Fruit fly (Drosophila melanogaster): ENCODE data around the gene alpha4GT1.

Gene alpha4GT1

dm6 chr2L:2976829-2977228 is 46.1 kb downstream of the alpha4GT1 start, which contains the start of the genes CG9641 and CG3165 (continued):
- no peak for TF ChIP-seq CG3407 (GFP tag; optimal IDR thresholded peaks at IDR 0.05)
- TF ChIP-seq otp (GFP tag; IDR thresholded peaks at IDR 0.05), result peak; percentile 55; the same call in 1 of the 3 replicates
- TF ChIP-seq CG3065 (GFP tag; optimal IDR thresholded peaks at IDR 0.05), result peak; percentile 68
- TF ChIP-seq lola (GFP tag; optimal IDR thresholded peaks at IDR 0.05), result peak in 1 of 3 experiments; percentile 84
- no peak for TF ChIP-seq HHEX (GFP tag; optimal IDR thresholded peaks at IDR 0.05)
- TF ChIP-seq lab (GFP tag; optimal IDR thresholded peaks at IDR 0.05), result no peak
- peak; percentile 86 for TF ChIP-seq CG13894 (tag; optimal IDR thresholded peaks at IDR 0.05)
- TF ChIP-seq CG16815 (GFP tag; optimal IDR thresholded peaks at IDR 0.05), result peak; percentile 69
- TF ChIP-seq CG10543 (GFP tag; optimal IDR thresholded peaks at IDR 0.05), result peak; percentile 70
- TF ChIP-seq CG12071 (GFP tag; optimal IDR thresholded peaks at IDR 0.05), result peak; percentile 29
- TF ChIP-seq zen (tag; optimal IDR thresholded peaks at IDR 0.05), result peak; percentile 72
- TF ChIP-seq CG2889 (GFP tag; IDR thresholded peaks at IDR 0.05), result no peak
- TF ChIP-seq lmd (GFP tag; IDR thresholded peaks at IDR 0.05), result peak; percentile 81
- peak; percentile 74; the same call in 2 of the 3 replicates for TF ChIP-seq H15 (GFP tag; IDR thresholded peaks at IDR 0.05)
- TF ChIP-seq her (GFP tag; optimal IDR thresholded peaks at IDR 0.05), result peak; percentile 80
- TF ChIP-seq CG4820 (GFP tag; optimal IDR thresholded peaks at IDR 0.05), result peak; percentile 90
- TF ChIP-seq pho (GFP tag; optimal IDR thresholded peaks at IDR 0.05), result peak; percentile 83
- peak; percentile 77 for TF ChIP-seq CG3163 (GFP tag; optimal IDR thresholded peaks at IDR 0.05)
- peak; percentile 46 for TF ChIP-seq Dp (GFP tag; optimal IDR thresholded peaks at IDR 0.05)
- peak; percentile 92 for TF ChIP-seq pum (GFP tag; optimal IDR thresholded peaks at IDR 0.05)
- TF ChIP-seq stc (GFP tag; IDR thresholded peaks at IDR 0.05), result peak; percentile 79
- TF ChIP-seq Myb (GFP tag; optimal IDR thresholded peaks at IDR 0.05), result peak; percentile 92
- peak; percentile 75 for TF ChIP-seq CG14441 (GFP tag; IDR thresholded peaks at IDR 0.05)
- no peak for TF ChIP-seq dimm (GFP tag; IDR thresholded peaks at IDR 0.05)
- peak; percentile 53 for TF ChIP-seq CG9797 (GFP tag; optimal IDR thresholded peaks at IDR 0.05)
- peak; percentile 50 for TF ChIP-seq Hand (GFP tag; optimal IDR thresholded peaks at IDR 0.05)
- peak; percentile 79 for TF ChIP-seq CG14667 (GFP tag; IDR thresholded peaks at IDR 0.05)
- TF ChIP-seq Neu2 (GFP tag; optimal IDR thresholded peaks at IDR 0.05; ENCODE audit: borderline replicate concordance), result peak; percentile 60
- peak; percentile 43 for TF ChIP-seq CG15073 (GFP tag; optimal IDR thresholded peaks at IDR 0.05)
- TF ChIP-seq CG18599 (GFP tag; optimal IDR thresholded peaks at IDR 0.05), result peak; percentile 89
- TF ChIP-seq schlank (tag; optimal IDR thresholded peaks at IDR 0.05), result peak; percentile 52
- TF ChIP-seq CG6654 (GFP tag; optimal IDR thresholded peaks at IDR 0.05), result no peak
- TF ChIP-seq crc (GFP tag; optimal IDR thresholded peaks at IDR 0.05), result peak; percentile 75
- TF ChIP-seq chinmo (GFP tag; IDR thresholded peaks at IDR 0.05; ENCODE audit: partially characterized antibody), result peak; percentile 76; the same call in 1 of the 4 replicates
- peak; percentile 90 for TF ChIP-seq CG17829 (tag; optimal IDR thresholded peaks at IDR 0.05)
- TF ChIP-seq stwl (tag; optimal IDR thresholded peaks at IDR 0.05), result peak; percentile 99
- TF ChIP-seq Ets97D (GFP tag; optimal IDR thresholded peaks at IDR 0.05), result peak; percentile 86
- TF ChIP-seq mirr (GFP tag; optimal IDR thresholded peaks at IDR 0.05), result no peak
- no peak for TF ChIP-seq nau (GFP tag; optimal IDR thresholded peaks at IDR 0.05)
- no peak; the same call in 1 of the 2 replicates for TF ChIP-seq CG42726 (GFP tag; IDR thresholded peaks at IDR 0.05; ENCODE audit: partially characterized antibody)
- TF ChIP-seq fd96Cb (tag; optimal IDR thresholded peaks at IDR 0.05), result peak; percentile 74
- TF ChIP-seq ranshi (GFP tag; IDR thresholded peaks at IDR 0.05), result peak; percentile 78; the same call in 1 of the 2 replicates
- TF ChIP-seq CG7745 (tag; optimal IDR thresholded peaks at IDR 0.05), result no peak
- TF ChIP-seq CG8089 (GFP tag; optimal IDR thresholded peaks at IDR 0.05), result peak; percentile 74
- peak; percentile 46; the same call in 1 of the 3 replicates for TF ChIP-seq CG14050 (GFP tag; IDR thresholded peaks at IDR 0.05)
- peak; percentile 71 for TF ChIP-seq twi (tag; optimal IDR thresholded peaks at IDR 0.05)
- TF ChIP-seq Chrac-16 (GFP tag; optimal IDR thresholded peaks at IDR 0.05), result peak; percentile 87
- TF ChIP-seq CG13424 (tag; optimal IDR thresholded peaks at IDR 0.05), result peak; percentile 86
- TF ChIP-seq Atf-2 (GFP tag; optimal IDR thresholded peaks at IDR 0.05), result peak; percentile 92
- TF ChIP-seq tgo (GFP tag; IDR thresholded peaks at IDR 0.05), result peak; percentile 75

All from whole organism, embryonic.